Worm (Caenorhabditis elegans) whole organism, L1 larva: ENCODE measurements around the gene srw-76.

Experiments used
- egl-27 ChIP-seq, 2 experiments: fragments of 150-350 bp in 1 of 2; sonication (generic microtip); optimal IDR thresholded peaks; 3 replicates each; lab custom pipeline; 2017 to 2018; ENCODE audit warnings: missing biosample characterization in 2 of 2, missing genetic modification characterization in 2 of 2, missing genetic modification reagents in 2 of 2
- elt-3 ChIP-seq, 6 experiments: fragments of 150-350 bp in 1 of 6; sonication (generic microtip); optimal IDR thresholded peaks; 2 replicates each; lab custom pipeline; 2017 to 2018; ENCODE audit warnings: missing biosample characterization in 6 of 6, missing genetic modification characterization in 6 of 6, inconsistent platforms in 1 of 6

DNA sequence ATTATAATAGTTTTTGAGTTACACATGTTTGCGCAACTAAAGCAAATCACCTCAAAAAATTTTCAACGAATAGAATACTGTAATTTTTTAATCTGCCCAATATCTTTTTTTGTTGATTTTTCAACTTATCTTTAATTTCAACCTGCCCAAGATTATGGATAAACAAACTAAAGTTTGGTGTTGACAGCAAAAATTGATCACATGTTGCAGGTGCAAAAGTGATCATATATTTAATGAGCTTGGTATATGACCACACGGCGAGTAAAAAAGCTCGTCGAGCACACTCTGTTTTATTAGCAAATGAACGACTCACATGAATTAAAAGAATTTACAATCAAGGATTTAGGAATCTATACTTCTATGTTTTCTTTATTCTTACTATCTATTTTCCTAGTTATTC, 37.4 kb upstream of the srw-76 start, which contains the start of gene srz-1:
- TF ChIP-seq elt-3 (tag; optimal IDR thresholded peaks at IDR 0.05; lab: Kevin White, UChicago) (no peak), egl-27 (tag; optimal IDR thresholded peaks at IDR 0.05; lab: Kevin White, UChicago) (no peak)
